Worm (Caenorhabditis elegans): ENCODE measurements around the gene B0563.5.

ce11 chrX:9171241-9171640, 25.3 kb downstream of the B0563.5 start, which contains the start of gene B0563.1:
- TF ChIP-seq ceh-45 (GFP tag; IDR thresholded peaks at IDR 0.05) = no peak
- no peak for TF ChIP-seq unc-3 (GFP tag; conservative IDR thresholded peaks at IDR 0.05)
- no peak for TF ChIP-seq unc-3 (tag; optimal IDR thresholded peaks at IDR 0.05)
- no peak for TF ChIP-seq ceh-24 (tag; optimal IDR thresholded peaks at IDR 0.05)
- no peak for TF ChIP-seq nhr-11 (tag; optimal IDR thresholded peaks at IDR 0.05)
- no peak for TF ChIP-seq mec-3 (tag; optimal IDR thresholded peaks at IDR 0.05; ENCODE audit: borderline replicate concordance)
- no peak for TF ChIP-seq F13H6.1 (tag; optimal IDR thresholded peaks at IDR 0.05)
- TF ChIP-seq ttx-3 (tag; optimal IDR thresholded peaks at IDR 0.05) = no peak
- TF ChIP-seq pqm-1 (tag; optimal IDR thresholded peaks at IDR 0.05) = no peak
- TF ChIP-seq ets-4 (tag; optimal IDR thresholded peaks at IDR 0.05) = no peak
- no peak for TF ChIP-seq ama-1 (optimal IDR thresholded peaks at IDR 0.05)
- no peak for TF ChIP-seq dmd-4 (tag; optimal IDR thresholded peaks at IDR 0.05; ENCODE audit: borderline replicate concordance)
- no peak for TF ChIP-seq hlh-8 (tag; optimal IDR thresholded peaks at IDR 0.05)
- no peak for TF ChIP-seq ceh-2 (tag; optimal IDR thresholded peaks at IDR 0.05)
- no peak for TF ChIP-seq pha-4 (tag; optimal IDR thresholded peaks at IDR 0.05)
